Fruit fly (Drosophila melanogaster): ENCODE results near the gene Saysd1.
A peak's percentile ranks its signal among the peaks of the same experiment; 100 is the strongest.

The Saysd1 gene

DNA sequence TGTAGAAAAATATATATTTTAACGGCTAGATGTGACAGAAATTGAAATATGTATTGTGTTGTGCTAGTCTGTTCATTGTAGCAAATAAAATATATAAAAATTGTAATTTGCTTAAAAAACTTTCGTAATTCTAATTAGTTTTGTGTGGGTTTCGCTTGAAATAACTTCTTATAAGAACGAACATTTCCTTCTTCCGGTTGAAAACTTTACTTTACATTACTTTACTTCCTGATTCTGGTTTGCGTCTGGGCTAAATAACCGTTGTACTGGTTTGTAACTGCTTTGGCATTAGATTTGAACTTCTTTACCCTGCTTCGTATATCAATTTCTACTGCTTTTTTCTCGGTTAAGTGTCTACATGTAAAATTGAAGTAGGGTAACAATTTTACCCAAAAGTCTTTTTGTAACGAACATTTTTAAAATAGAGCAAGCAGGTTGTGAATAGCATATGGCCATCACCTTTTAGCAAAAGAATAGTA is 21.2 kb downstream of the Saysd1 start, which contains the start of gene lobo (continued):
- peak; percentile 65 for TF ChIP-seq Hr3 (GFP tag; optimal IDR thresholded peaks at IDR 0.05)
- peak; percentile 53; the same call in 1 of the 3 replicates for TF ChIP-seq CG17361 (GFP tag; IDR thresholded peaks at IDR 0.05)
- TF ChIP-seq CG9437 (GFP tag; optimal IDR thresholded peaks at IDR 0.05) = peak; percentile 47
- TF ChIP-seq CG10431 (GFP tag; optimal IDR thresholded peaks at IDR 0.05) = no peak
- TF ChIP-seq CG33557 (GFP tag; optimal IDR thresholded peaks at IDR 0.05) = peak; percentile 64
- peak; percentile 86 for TF ChIP-seq CTCF (GFP tag; optimal IDR thresholded peaks at IDR 0.05)
- peak; percentile 31 for TF ChIP-seq pnt (GFP tag; optimal IDR thresholded peaks at IDR 0.05)
- peak in 1 of 3 experiments; percentile 50 for TF ChIP-seq lola (GFP tag; optimal IDR thresholded peaks at IDR 0.05)
- TF ChIP-seq Vsx1 (GFP tag; optimal IDR thresholded peaks at IDR 0.05) = peak; percentile 34
- peak; percentile 56 for TF ChIP-seq row (GFP tag; IDR thresholded peaks at IDR 0.05)
- peak; percentile 14 for TF ChIP-seq oc (tag; optimal IDR thresholded peaks at IDR 0.05)
- peak; percentile 33 for TF ChIP-seq Nf-YC (tag; optimal IDR thresholded peaks at IDR 0.05)
- TF ChIP-seq Optix (GFP tag; IDR thresholded peaks at IDR 0.05) = peak; percentile 45; the same call in 1 of the 3 replicates
- peak; percentile 65 for TF ChIP-seq Abd-B (GFP tag; optimal IDR thresholded peaks at IDR 0.05)
- peak; percentile 44 for TF ChIP-seq CG4854 (GFP tag; optimal IDR thresholded peaks at IDR 0.05)
- TF ChIP-seq HmgD (GFP tag; optimal IDR thresholded peaks at IDR 0.05) = peak; percentile 86
- TF ChIP-seq NC2β (GFP tag; optimal IDR thresholded peaks at IDR 0.05) = peak; percentile 67
- peak; percentile 78 for TF ChIP-seq Rfx (GFP tag; IDR thresholded peaks at IDR 0.05)
- TF ChIP-seq ro (GFP tag; IDR thresholded peaks at IDR 0.05) = no peak
- peak; percentile 9 for TF ChIP-seq CG12155 (GFP tag; optimal IDR thresholded peaks at IDR 0.05)
- peak; percentile 73 for TF ChIP-seq CrebB (tag; optimal IDR thresholded peaks at IDR 0.05)
- peak; percentile 51 for TF ChIP-seq Jarid2 (GFP tag; optimal IDR thresholded peaks at IDR 0.05)
- TF ChIP-seq NFAT (GFP tag; IDR thresholded peaks at IDR 0.05) = peak; percentile 77
- TF ChIP-seq HHEX (GFP tag; optimal IDR thresholded peaks at IDR 0.05) = peak; percentile 62
- no peak for TF ChIP-seq Kr (GFP tag; optimal IDR thresholded peaks at IDR 0.05)
- peak; percentile 12 for TF ChIP-seq Deaf1 (tag; optimal IDR thresholded peaks at IDR 0.05)
- peak; percentile 57 for TF ChIP-seq twi (tag; optimal IDR thresholded peaks at IDR 0.05)
- TF ChIP-seq pho (GFP tag; optimal IDR thresholded peaks at IDR 0.05) = peak; percentile 64
- peak; percentile 25; the same call in 1 of the 3 replicates for TF ChIP-seq Mrtf (GFP tag; IDR thresholded peaks at IDR 0.05)
- peak; percentile 46 for TF ChIP-seq CG10979 (tag; optimal IDR thresholded peaks at IDR 0.05)
- TF ChIP-seq chif (GFP tag; optimal IDR thresholded peaks at IDR 0.05) = peak; percentile 56 to 69

DNA sequence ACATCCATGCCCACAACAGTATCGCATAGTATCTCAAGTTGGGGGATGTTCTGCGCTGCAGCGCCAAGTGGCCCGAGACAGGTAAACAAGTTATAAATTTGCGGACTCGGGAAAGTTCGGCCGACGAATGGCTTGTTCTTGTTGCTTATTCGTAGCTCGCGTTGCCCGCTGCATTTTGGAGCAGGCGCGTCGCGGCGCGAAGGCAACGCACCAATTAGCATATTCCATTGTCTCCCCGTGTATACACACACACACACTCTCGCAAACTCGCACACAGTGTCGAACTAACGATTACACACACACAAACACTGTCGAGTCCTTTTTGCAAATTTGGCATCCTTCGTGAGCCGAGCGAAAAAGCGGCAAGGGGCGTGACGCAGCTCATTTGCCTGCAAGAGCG is 26.0 kb downstream of the Saysd1 start:
- TF ChIP-seq cg (GFP tag; optimal IDR thresholded peaks at IDR 0.05) (no peak), ash1 (GFP tag; optimal IDR thresholded peaks at IDR 0.05) (no peak), fd102C (GFP tag; optimal IDR thresholded peaks at IDR 0.05) (no peak), Deaf1 (tag; optimal IDR thresholded peaks at IDR 0.05) (peak; percentile 83), Nf-YC (tag; optimal IDR thresholded peaks at IDR 0.05) (peak; percentile 78), Ets65A (GFP tag) (peak; percentile 13), Nf-YB (GFP tag; optimal IDR thresholded peaks at IDR 0.05) (peak; percentile 65)

DNA sequence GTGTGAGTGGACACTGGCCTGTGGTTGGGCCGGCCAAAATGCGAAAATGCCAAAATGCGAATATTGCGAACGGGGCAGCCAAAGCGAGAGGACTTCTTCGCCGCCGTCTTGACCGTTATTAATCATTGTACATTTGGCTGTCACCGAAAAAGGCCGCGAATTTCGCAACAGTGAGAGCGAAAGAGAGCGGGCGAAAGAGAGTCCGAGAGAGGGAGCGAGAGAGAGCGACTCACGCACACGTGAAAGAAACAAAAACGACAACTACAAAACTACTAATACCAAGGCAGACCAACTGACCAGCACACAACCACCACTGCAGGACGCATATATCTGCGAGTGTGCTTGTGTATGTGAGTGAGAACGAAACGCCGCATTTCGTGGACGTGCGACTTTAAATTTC is 30.4 kb downstream of the Saysd1 start:
- TF ChIP-seq CG7745 (tag; optimal IDR thresholded peaks at IDR 0.05) (no peak), gt (GFP tag; IDR thresholded peaks at IDR 0.05) (no peak), CG14667 (GFP tag; IDR thresholded peaks at IDR 0.05) (no peak), D19A (tag; optimal IDR thresholded peaks at IDR 0.05) (no peak), C15 (GFP tag; IDR thresholded peaks at IDR 0.05) (no peak), sqz (GFP tag; optimal IDR thresholded peaks at IDR 0.05) (no peak), Camta (GFP tag; optimal IDR thresholded peaks at IDR 0.05) (no peak), jigr1 (GFP tag; IDR thresholded peaks at IDR 0.05) (no peak), Lim3 (GFP tag; IDR thresholded peaks at IDR 0.05) (no peak), ham (GFP tag; IDR thresholded peaks at IDR 0.05) (no peak), tll (GFP tag; optimal IDR thresholded peaks at IDR 0.05) (no peak), Stat92E (GFP tag; optimal IDR thresholded peaks at IDR 0.05) (no peak), dpn (GFP tag; optimal IDR thresholded peaks at IDR 0.05) (no peak), Bteb2 (GFP tag; optimal IDR thresholded peaks at IDR 0.05) (no peak), CG8478 (optimal IDR thresholded peaks at IDR 0.05) (peak; percentile 43)

Data from whole organism, embryonic.